Worm (Caenorhabditis elegans) whole organism, young adult: ENCODE data around the gene F49F1.9.

Source experiments
- C06A6.2 ChIP-seq: fragments of 200-800 bp; sonication (Bioruptor generic); conservative IDR thresholded peaks from 2 replicates; pipeline ENCODE4 v1.3.6; 2022; ENCODE audit warnings: missing genetic modification characterization, missing compliant biosample characterization
- D2030.7 ChIP-seq: fragments of 200-800 bp; sonication (Bioruptor generic); IDR thresholded peaks from 2 replicates; pipeline ENCODE4 v1.3.6; 2022; ENCODE audit warnings: missing genetic modification reagents, missing genetic modification characterization, missing compliant biosample characterization
- F57C9.4 ChIP-seq: sonication (generic microtip); optimal IDR thresholded peaks from 2 replicates; lab custom pipeline; 2017; ENCODE audit warnings: mild to moderate bottlenecking, missing genetic modification characterization, missing compliant biosample characterization
- cebp-1 ChIP-seq, 2 experiments: fragments of 200-800 bp in 1 of 2; sonication (Bioruptor generic) in 1 of 2; sonication (generic microtip) in 1 of 2; IDR thresholded peaks in 1 of 2; optimal IDR thresholded peaks in 1 of 2; 2 replicates each; pipeline versions ENCODE4 v1.3.6 to Lab custom; 2017 to 2022; ENCODE audit warnings: missing compliant biosample characterization in 2 of 2, missing genetic modification characterization in 2 of 2, mild to moderate bottlenecking in 1 of 2, missing genetic modification reagents in 1 of 2, moderate library complexity in 1 of 2
- cebp-2 ChIP-seq: fragments of 200-800 bp; sonication (Bioruptor generic); IDR thresholded peaks from 2 replicates; pipeline ENCODE4 v1.3.6; 2022; ENCODE audit warnings: missing genetic modification characterization, missing compliant biosample characterization
- ceh-58 ChIP-seq: fragments of 200-800 bp; sonication (Bioruptor generic); IDR thresholded peaks from 2 replicates; pipeline ENCODE4 v1.3.6; 2022; ENCODE audit warnings: missing genetic modification characterization, missing compliant biosample characterization
- dpl-1 ChIP-seq: fragments of 150-350 bp; optimal IDR thresholded peaks from 2 replicates; lab custom pipeline; 2014; ENCODE audit warnings: missing biosample characterization, missing genetic modification reagents, missing genetic modification characterization
- rec-8 ChIP-seq, 2 experiments: sonication (generic microtip); optimal IDR thresholded peaks; 2 replicates each; lab custom pipeline; 2016; ENCODE audit warnings: mild to moderate bottlenecking in 2 of 2, missing genetic modification characterization in 2 of 2, missing genetic modification reagents in 2 of 2, missing genotype in 2 of 2, missing biosample characterization in 1 of 2, missing compliant biosample characterization in 1 of 2, moderate library complexity in 1 of 2
- unc-62 ChIP-seq: fragments of 150-350 bp; optimal IDR thresholded peaks from 2 replicates; lab custom pipeline; 2014; ENCODE audit warnings: missing biosample characterization, missing genetic modification reagents, missing genetic modification characterization
- zfh-2 ChIP-seq: fragments of 200-800 bp; sonication (Bioruptor generic); conservative IDR thresholded peaks from 2 replicates; pipeline ENCODE4 v1.3.6; 2022; ENCODE audit warnings: missing genetic modification reagents, missing genetic modification characterization, missing compliant biosample characterization

ce11 chrIV:4108767-4109166 lies 28.6 kb downstream of the F49F1.9 start, which contains the start of gene C35B1.7:
- TF ChIP-seq F57C9.4 (no peak), C06A6.2 (no peak), cebp-1 (GFP tag; IDR thresholded peaks at IDR 0.05; lab: Robert Waterston, UW) (no peak), cebp-1 (tag; optimal IDR thresholded peaks at IDR 0.05; lab: Kevin White, UChicago) (no peak), dpl-1 (no peak), cebp-2 (GFP tag; lab: Robert Waterston, UW) (no peak), unc-62 (no peak), rec-8 (tag; optimal IDR thresholded peaks at IDR 0.05; lab: Kevin White, UChicago) (no peak), ceh-58 (GFP tag; lab: Robert Waterston, UW) (no peak), D2030.7 (GFP tag; lab: Robert Waterston, UW) (no peak), zfh-2 (GFP tag; lab: Robert Waterston, UW) (no peak)
